Worm (Caenorhabditis elegans) whole organism, L2 larva: ENCODE measurements around the gene pas-7.

Source experiments
- R02D3.7 ChIP-seq: fragments of 150-350 bp; optimal IDR thresholded peaks from 2 replicates; lab custom pipeline; 2014; ENCODE audit warnings: missing biosample characterization, missing genetic modification characterization
- Y55F3AM.14 ChIP-seq: fragments of 200-800 bp; sonication (Bioruptor generic); optimal IDR thresholded peaks from 2 replicates; lab custom pipeline; 2018; ENCODE audit warnings: mild to moderate bottlenecking, missing genetic modification characterization, missing compliant biosample characterization
- alr-1 ChIP-seq: fragments of 150-350 bp; optimal IDR thresholded peaks from 2 replicates; lab custom pipeline; 2014; ENCODE audit warnings: missing biosample characterization, missing genetic modification characterization
- ama-1 ChIP-seq: fragments of 150-350 bp; optimal IDR thresholded peaks from 2 replicates; lab custom pipeline; 2018; ENCODE audit warnings: inconsistent platforms
- ceh-16 ChIP-seq: fragments of 150-350 bp; optimal IDR thresholded peaks from 2 replicates; lab custom pipeline; 2014; ENCODE audit warnings: missing biosample characterization, missing genetic modification characterization
- crh-2 ChIP-seq: sonication (generic microtip); optimal IDR thresholded peaks from 2 replicates; lab custom pipeline; 2017; ENCODE audit warnings: missing biosample characterization, missing genetic modification characterization
- dmd-4 ChIP-seq: sonication (generic microtip); optimal IDR thresholded peaks from 2 replicates; lab custom pipeline; 2017; ENCODE audit warnings: missing biosample characterization, missing genetic modification characterization
- egl-27 ChIP-seq: sonication (generic microtip); optimal IDR thresholded peaks from 3 replicates; lab custom pipeline; 2017; ENCODE audit warnings: missing biosample characterization, missing genetic modification reagents, missing genetic modification characterization
- elt-1 ChIP-seq: fragments of 150-350 bp; optimal IDR thresholded peaks from 2 replicates; lab custom pipeline; 2014; ENCODE audit warnings: missing biosample characterization, missing genetic modification characterization
- elt-3 ChIP-seq: sonication (generic microtip); optimal IDR thresholded peaks from 2 replicates; lab custom pipeline; 2017; ENCODE audit warnings: missing biosample characterization, missing genetic modification characterization
- fos-1 ChIP-seq: fragments of 150-350 bp; optimal IDR thresholded peaks from 2 replicates; lab custom pipeline; 2014; ENCODE audit warnings: missing biosample characterization, missing genetic modification characterization
- gmeb-1 ChIP-seq: fragments of 150-350 bp; optimal IDR thresholded peaks from 2 replicates; lab custom pipeline; 2014; ENCODE audit warnings: missing biosample characterization, missing genetic modification characterization
- lin-11 ChIP-seq: fragments of 150-350 bp; sonication (generic microtip); optimal IDR thresholded peaks from 2 replicates; lab custom pipeline; 2014; ENCODE audit warnings: missing biosample characterization, missing genetic modification characterization, inconsistent platforms, mixed read lengths
- lin-13 ChIP-seq: fragments of 150-350 bp; optimal IDR thresholded peaks from 2 replicates; lab custom pipeline; 2014; ENCODE audit warnings: missing biosample characterization, missing genetic modification reagents, missing genetic modification characterization
- lin-39 ChIP-seq: fragments of 150-350 bp; optimal IDR thresholded peaks from 2 replicates; lab custom pipeline; 2014; ENCODE audit warnings: missing biosample characterization, missing genetic modification reagents, missing genetic modification characterization
- lsy-2 ChIP-seq, 2 experiments: fragments of 150-350 bp in 1 of 2; sonication (generic microtip) in 1 of 2; optimal IDR thresholded peaks; 2 replicates each; lab custom pipeline; 2014 to 2017; ENCODE audit warnings: missing biosample characterization in 2 of 2, missing genetic modification characterization in 2 of 2
- mab-5 ChIP-seq: fragments of 150-350 bp; optimal IDR thresholded peaks from 2 replicates; lab custom pipeline; 2014; ENCODE audit warnings: missing biosample characterization, missing genetic modification characterization
- mbf-1 ChIP-seq: sonication (generic microtip); optimal IDR thresholded peaks from 2 replicates; lab custom pipeline; 2017; ENCODE audit warnings: missing biosample characterization, missing genetic modification characterization
- mdl-1 ChIP-seq, 2 experiments: fragments of 150-350 bp in 1 of 2; sonication (generic microtip) in 1 of 2; optimal IDR thresholded peaks; 2 replicates each; lab custom pipeline; 2017; ENCODE audit warnings: missing biosample characterization in 2 of 2, missing genetic modification characterization in 2 of 2
- nhr-10 ChIP-seq: sonication (generic microtip); optimal IDR thresholded peaks from 2 replicates; lab custom pipeline; 2017; ENCODE audit warnings: missing biosample characterization, missing genetic modification characterization
- nhr-11 ChIP-seq: fragments of 150-350 bp; optimal IDR thresholded peaks from 2 replicates; lab custom pipeline; 2014; ENCODE audit warnings: missing biosample characterization, missing genetic modification characterization
- nhr-12 ChIP-seq: fragments of 150-350 bp; optimal IDR thresholded peaks from 2 replicates; lab custom pipeline; 2014; ENCODE audit warnings: missing biosample characterization, missing genetic modification characterization
- nhr-129 ChIP-seq: fragments of 150-350 bp; optimal IDR thresholded peaks from 2 replicates; lab custom pipeline; 2014; ENCODE audit warnings: missing biosample characterization, missing genetic modification characterization
- nhr-21 ChIP-seq: fragments of 150-350 bp; optimal IDR thresholded peaks from 2 replicates; lab custom pipeline; 2014; ENCODE audit warnings: missing biosample characterization, missing genetic modification characterization
- nhr-25 ChIP-seq: fragments of 150-350 bp; sonication (generic microtip); optimal IDR thresholded peaks from 3 replicates; lab custom pipeline; 2014; ENCODE audit warnings: missing biosample characterization, missing genetic modification characterization
- nhr-6 ChIP-seq: fragments of 150-350 bp; optimal IDR thresholded peaks from 2 replicates; lab custom pipeline; 2014; ENCODE audit warnings: missing biosample characterization, missing genetic modification characterization
- nhr-77 ChIP-seq: fragments of 150-350 bp; optimal IDR thresholded peaks from 2 replicates; lab custom pipeline; 2014; ENCODE audit warnings: missing biosample characterization, missing genetic modification characterization
- peb-1 ChIP-seq: fragments of 150-350 bp; optimal IDR thresholded peaks from 2 replicates; lab custom pipeline; 2014; ENCODE audit warnings: missing biosample characterization, missing genetic modification characterization
- sem-4 ChIP-seq: fragments of 150-350 bp; optimal IDR thresholded peaks from 2 replicates; lab custom pipeline; 2014; ENCODE audit warnings: missing biosample characterization, missing genetic modification reagents, missing genetic modification characterization
- skn-1 ChIP-seq: sonication (generic microtip); optimal IDR thresholded peaks from 2 replicates; lab custom pipeline; 2017; ENCODE audit warnings: missing biosample characterization, missing genetic modification characterization
- sma-3 ChIP-seq: sonication (generic microtip); optimal IDR thresholded peaks from 2 replicates; lab custom pipeline; 2016; ENCODE audit warnings: missing genetic modification reagents, missing genetic modification characterization, missing compliant biosample characterization
- sma-9 ChIP-seq, 2 experiments: fragments of 150-350 bp in 1 of 2; sonication (generic microtip) in 1 of 2; optimal IDR thresholded peaks; 2 replicates each; lab custom pipeline; 2014 to 2016; ENCODE audit warnings: missing genetic modification characterization in 2 of 2, mild to moderate bottlenecking in 1 of 2, missing biosample characterization in 1 of 2, missing compliant biosample characterization in 1 of 2, missing genetic modification reagents in 1 of 2, moderate library complexity in 1 of 2
- snpc-4 ChIP-seq: fragments of 150-350 bp; optimal IDR thresholded peaks from 2 replicates; lab custom pipeline; 2014; ENCODE audit warnings: missing biosample characterization, missing genetic modification characterization
- unc-39 ChIP-seq: fragments of 150-350 bp; optimal IDR thresholded peaks from 2 replicates; lab custom pipeline; 2014; ENCODE audit warnings: missing biosample characterization, missing genetic modification characterization
- unc-55 ChIP-seq: fragments of 150-350 bp; sonication (generic microtip); optimal IDR thresholded peaks from 3 replicates; lab custom pipeline; 2014; ENCODE audit warnings: missing biosample characterization, missing genetic modification reagents, missing genetic modification characterization
- unc-62 ChIP-seq: fragments of 150-350 bp; optimal IDR thresholded peaks from 2 replicates; lab custom pipeline; 2014; ENCODE audit warnings: missing biosample characterization, missing genetic modification reagents, missing genetic modification characterization
- zag-1 ChIP-seq: fragments of 150-350 bp; optimal IDR thresholded peaks from 2 replicates; lab custom pipeline; 2014; ENCODE audit warnings: missing biosample characterization, missing genetic modification characterization
- ztf-11 ChIP-seq: sonication (generic microtip); optimal IDR thresholded peaks from 2 replicates; lab custom pipeline; 2017; ENCODE audit warnings: missing biosample characterization, missing genetic modification characterization
- ztf-4 ChIP-seq: fragments of 150-350 bp; optimal IDR thresholded peaks from 2 replicates; lab custom pipeline; 2014; ENCODE audit warnings: missing biosample characterization, missing genetic modification characterization

pas-7 gene

ce11 chrII:10116690-10117089 lies 17.0 kb upstream of the pas-7 start:
- TF ChIP-seq unc-39 (tag; lab: Kevin White, UChicago), result no peak
- no peak for TF ChIP-seq dmd-4 (tag; lab: Kevin White, UChicago)
- TF ChIP-seq ztf-11 (tag; lab: Kevin White, UChicago), result no peak
- TF ChIP-seq elt-1 (tag; lab: Kevin White, UChicago), result no peak
- no peak for TF ChIP-seq lin-11
- TF ChIP-seq skn-1 (tag; lab: Kevin White, UChicago), result no peak
- TF ChIP-seq nhr-77 (tag; lab: Kevin White, UChicago), result no peak
- no peak for TF ChIP-seq nhr-25 (tag; lab: Kevin White, UChicago)
- TF ChIP-seq sma-9 (GFP tag; optimal IDR thresholded peaks at IDR 0.05; lab: Kevin White, UChicago), result no peak
- TF ChIP-seq sma-9 (tag; optimal IDR thresholded peaks at IDR 0.05; lab: Kevin White, UChicago), result no peak
- TF ChIP-seq ceh-16 (tag; lab: Kevin White, UChicago), result no peak
- TF ChIP-seq nhr-21 (tag; lab: Kevin White, UChicago), result no peak
- no peak for TF ChIP-seq snpc-4 (tag; lab: Kevin White, UChicago)
- no peak for TF ChIP-seq zag-1 (tag; lab: Kevin White, UChicago)
- TF ChIP-seq lsy-2 (tag; optimal IDR thresholded peaks at IDR 0.05; lab: Kevin White, UChicago), result no peak
- no peak for TF ChIP-seq R02D3.7 (tag; lab: Kevin White, UChicago)

- no peak for TF ChIP-seq unc-62 (GFP tag; lab: Kevin White, UChicago)
- TF ChIP-seq sem-4 (tag; lab: Kevin White, UChicago), result no peak
- no peak for TF ChIP-seq skn-1 (tag; lab: Kevin White, UChicago)
- TF ChIP-seq nhr-6 (tag; lab: Kevin White, UChicago), result no peak
- no peak for TF ChIP-seq elt-3 (tag; lab: Kevin White, UChicago)
- TF ChIP-seq lin-39, result no peak
- no peak for TF ChIP-seq alr-1 (tag; lab: Kevin White, UChicago)
- TF ChIP-seq mab-5, result no peak
- no peak for TF ChIP-seq unc-39 (tag; lab: Kevin White, UChicago)
- TF ChIP-seq ztf-4 (tag; lab: Kevin White, UChicago), result no peak
- no peak for TF ChIP-seq peb-1 (tag; lab: Kevin White, UChicago)
- no peak for TF ChIP-seq nhr-12
- no peak for TF ChIP-seq ama-1
- no peak for TF ChIP-seq nhr-129 (tag; lab: Kevin White, UChicago)
- TF ChIP-seq fos-1 (tag; lab: Kevin White, UChicago), result no peak
- TF ChIP-seq nhr-77 (tag; lab: Kevin White, UChicago), result no peak
- no peak for TF ChIP-seq mbf-1 (tag; lab: Kevin White, UChicago)
- TF ChIP-seq lin-13, result no peak
- TF ChIP-seq Y55F3AM.14 (GFP tag; lab: Kevin White, UChicago), result no peak
- TF ChIP-seq nhr-11 (tag; lab: Kevin White, UChicago), result no peak
Measured at ce11 chrII:10108377-10108776, 8.7 kb upstream of the pas-7 start, which contains the start of the genes ZK945.7 and ZK945.8. Gene ZK945.7 (minus strand): TSS chrII:10108477. Gene ZK945.8 (plus strand): TSS chrII:10108651.

ce11 chrII:10106870-10107269 lies 7.2 kb upstream of the pas-7 start, which contains the start of gene ZK945.6:
Gene ZK945.6 (minus strand): TSS chrII:10106970.
- no peak for TF ChIP-seq unc-55 (GFP tag; lab: Kevin White, UChicago)
- no peak for TF ChIP-seq ama-1
- no peak for TF ChIP-seq mdl-1 (tag; optimal IDR thresholded peaks at IDR 0.05; lab: Kevin White, UChicago)
- no peak for TF ChIP-seq ceh-16 (tag; lab: Kevin White, UChicago)
- TF ChIP-seq nhr-6 (tag; lab: Kevin White, UChicago), result no peak
- TF ChIP-seq ztf-11 (tag; lab: Kevin White, UChicago), result no peak
- TF ChIP-seq nhr-77 (tag; lab: Kevin White, UChicago), result no peak
- TF ChIP-seq nhr-10, result no peak
- no peak for TF ChIP-seq gmeb-1 (tag; lab: Kevin White, UChicago)
- no peak for TF ChIP-seq crh-2 (tag; lab: Kevin White, UChicago)
- TF ChIP-seq skn-1 (tag; lab: Kevin White, UChicago), result no peak
- TF ChIP-seq nhr-12, result no peak
- no peak for TF ChIP-seq elt-3 (tag; lab: Kevin White, UChicago)
- no peak for TF ChIP-seq lin-13
- TF ChIP-seq sma-3 (GFP tag; lab: Kevin White, UChicago), result no peak
- no peak for TF ChIP-seq egl-27 (tag; lab: Kevin White, UChicago)
- TF ChIP-seq snpc-4 (tag; lab: Kevin White, UChicago), result no peak
- TF ChIP-seq sem-4 (tag; lab: Kevin White, UChicago), result no peak
- no peak for TF ChIP-seq zag-1 (tag; lab: Kevin White, UChicago)
- TF ChIP-seq lsy-2 (tag; optimal IDR thresholded peaks at IDR 0.05; lab: Kevin White, UChicago), result no peak
